Worm (Caenorhabditis elegans) whole organism, L2 larva: Measurements from ENCODE around the gene sri-38.
"Not testable (repeated sequence)": the region's sequence is repeated elsewhere in the genome, so short reads cannot be mapped to it uniquely, and the experiment has no call there.

ENCODE experiments used
- F13H6.1 ChIP-seq: sonication (generic microtip); optimal IDR thresholded peaks from 2 replicates; lab custom pipeline; 2016; ENCODE audit warnings: missing genetic modification characterization, missing compliant biosample characterization
- ama-1 ChIP-seq: fragments of 150-350 bp; optimal IDR thresholded peaks from 2 replicates; lab custom pipeline; 2018; ENCODE audit warnings: inconsistent platforms
- ceh-82 ChIP-seq: fragments of 150-350 bp; optimal IDR thresholded peaks from 2 replicates; lab custom pipeline; 2014; ENCODE audit warnings: missing biosample characterization, missing genetic modification characterization
- egl-27 ChIP-seq: sonication (generic microtip); optimal IDR thresholded peaks from 3 replicates; lab custom pipeline; 2017; ENCODE audit warnings: missing biosample characterization, missing genetic modification reagents, missing genetic modification characterization
- fos-1 ChIP-seq: fragments of 150-350 bp; optimal IDR thresholded peaks from 2 replicates; lab custom pipeline; 2014; ENCODE audit warnings: missing biosample characterization, missing genetic modification characterization
- snpc-4 ChIP-seq: fragments of 150-350 bp; optimal IDR thresholded peaks from 2 replicates; lab custom pipeline; 2014; ENCODE audit warnings: missing biosample characterization, missing genetic modification characterization
- unc-39 ChIP-seq: fragments of 150-350 bp; optimal IDR thresholded peaks from 2 replicates; lab custom pipeline; 2014; ENCODE audit warnings: missing biosample characterization, missing genetic modification characterization

- not testable (repeated sequence) for TF ChIP-seq egl-27 (tag; lab: Kevin White, UChicago); ama-1 (lab: Kevin White, UChicago); fos-1 (tag; lab: Kevin White, UChicago); F13H6.1 (tag; lab: Kevin White, UChicago); snpc-4 (tag; lab: Kevin White, UChicago); unc-39 (tag; lab: Kevin White, UChicago); ceh-82 (tag; lab: Kevin White, UChicago)
These were observed 8.5 kb downstream of the sri-38 start, which contains the start of gene msrp-6 for ce11 chrII:2619148-2619547.
